Worm (Caenorhabditis elegans) whole organism, L3 larva: ENCODE results near the gene Y102A5C.27.

Experiments used
- ZK546.5 ChIP-seq: sonication (generic microtip); optimal IDR thresholded peaks from 2 replicates; lab custom pipeline; 2017; ENCODE audit warnings: missing biosample characterization, missing genetic modification characterization
- ama-1 ChIP-seq: fragments of 150-350 bp; optimal IDR thresholded peaks from 2 replicates; lab custom pipeline; 2018
- ceh-28 ChIP-seq: fragments of 150-350 bp; optimal IDR thresholded peaks from 2 replicates; lab custom pipeline; 2014; ENCODE audit warnings: missing biosample characterization, missing genetic modification reagents, missing genetic modification characterization
- elt-2 ChIP-seq: sonication (generic microtip); optimal IDR thresholded peaks from 2 replicates; lab custom pipeline; 2016; ENCODE audit warnings: missing genetic modification reagents, mild to moderate bottlenecking, missing genetic modification characterization, missing compliant biosample characterization
- lin-39 ChIP-seq: fragments of 150-350 bp; optimal IDR thresholded peaks from 2 replicates; lab custom pipeline; 2018; ENCODE audit warnings: missing biosample characterization, missing genetic modification reagents, missing genetic modification characterization
- nhr-25 ChIP-seq: sonication (generic microtip); optimal IDR thresholded peaks from 2 replicates; lab custom pipeline; 2017; ENCODE audit warnings: missing biosample characterization, missing genetic modification characterization
- nhr-77 ChIP-seq: fragments of 150-350 bp; optimal IDR thresholded peaks from 2 replicates; lab custom pipeline; 2014; ENCODE audit warnings: missing biosample characterization, missing genetic modification characterization

DNA sequence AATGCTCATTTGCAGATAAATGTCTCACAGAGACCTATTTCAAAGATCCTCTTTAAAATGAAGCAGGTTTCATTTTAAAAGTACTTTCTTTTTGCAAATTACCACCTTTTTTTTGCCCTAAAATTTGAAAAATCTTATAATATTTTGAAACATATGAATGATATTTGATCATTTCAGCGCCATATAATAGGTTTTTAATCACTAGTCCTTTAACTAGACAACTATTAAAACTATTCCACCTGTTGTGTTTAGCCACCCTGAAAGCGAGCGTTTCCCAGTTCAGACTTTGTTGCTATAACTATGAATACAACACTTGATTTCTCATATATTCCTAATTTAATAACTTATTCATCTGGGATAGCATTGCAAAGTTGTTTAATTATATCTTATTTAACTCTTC lies 3.2 kb upstream of the Y102A5C.27 start, which contains the start of gene srz-95:
- no peak for TF ChIP-seq ceh-28
- TF ChIP-seq ZK546.5 (tag; lab: Kevin White, UChicago), result no peak
- TF ChIP-seq lin-39 (tag; lab: Kevin White, UChicago), result no peak
- no peak for TF ChIP-seq elt-2 (tag; lab: Kevin White, UChicago)
- no peak for TF ChIP-seq ama-1
- no peak for TF ChIP-seq nhr-77 (tag; lab: Kevin White, UChicago)
- no peak for TF ChIP-seq nhr-25 (tag; lab: Kevin White, UChicago)
